Fruit fly (Drosophila melanogaster): ENCODE measurements around the gene CG17801.

The CG17801 gene

dm6 chr3R:17807035-17807606 is at the start of gene CG17801:
Gene CG17801, minus strand, starts transcription at chr3R:17807085.
- TF ChIP-seq CG10348 (GFP tag; IDR thresholded peaks at IDR 0.05) (no peak), D1 (tag; optimal IDR thresholded peaks at IDR 0.05) (no peak), rn (GFP tag; IDR thresholded peaks at IDR 0.05) (no peak), Pif1B (GFP tag; optimal IDR thresholded peaks at IDR 0.05) (no peak), fd96Ca (GFP tag; IDR thresholded peaks at IDR 0.05) (no peak), Snoo (tag; optimal IDR thresholded peaks at IDR 0.05) (no peak), CG17806 (tag; optimal IDR thresholded peaks at IDR 0.05) (no peak), CG15710 (tag; optimal IDR thresholded peaks at IDR 0.05) (no peak), CG34367 (tag; optimal IDR thresholded peaks at IDR 0.05) (no peak), EcR (GFP tag; optimal IDR thresholded peaks at IDR 0.05) (no peak), CG9948 (tag; optimal IDR thresholded peaks at IDR 0.05) (no peak), CG32121 (GFP tag; IDR thresholded peaks at IDR 0.05) (no peak), CG4496 (GFP tag; IDR thresholded peaks at IDR 0.05) (no peak), CG8301 (tag; optimal IDR thresholded peaks at IDR 0.05) (no peak), CG14655 (GFP tag; optimal IDR thresholded peaks at IDR 0.05) (no peak)

- no peak for TF ChIP-seq gl (tag; optimal IDR thresholded peaks at IDR 0.05)
- TF ChIP-seq Snoo (tag; optimal IDR thresholded peaks at IDR 0.05): no peak
- no peak for TF ChIP-seq CG17806 (tag; optimal IDR thresholded peaks at IDR 0.05)
- TF ChIP-seq CG8159 (tag; optimal IDR thresholded peaks at IDR 0.05): peak; percentile 43
- peak; percentile 9 for TF ChIP-seq CG15710 (tag; optimal IDR thresholded peaks at IDR 0.05)
Observed at dm6 chr3R:17849178-17849577, 42.3 kb upstream of the CG17801 start.

dm6 chr3R:17846966-17847365 is 40.1 kb upstream of the CG17801 start:
- TF ChIP-seq CG10348 (GFP tag; IDR thresholded peaks at IDR 0.05) (no peak), rn (GFP tag; IDR thresholded peaks at IDR 0.05) (no peak), Snoo (tag; optimal IDR thresholded peaks at IDR 0.05) (no peak), gl (tag; optimal IDR thresholded peaks at IDR 0.05) (no peak), CG34367 (tag; optimal IDR thresholded peaks at IDR 0.05) (no peak), CG32121 (GFP tag; IDR thresholded peaks at IDR 0.05) (no peak), CG4496 (GFP tag; IDR thresholded peaks at IDR 0.05) (no peak), CG9948 (tag; optimal IDR thresholded peaks at IDR 0.05) (no peak)

- TF ChIP-seq Ets98B (GFP tag; IDR thresholded peaks at IDR 0.05) (no peak), CG14655 (GFP tag; optimal IDR thresholded peaks at IDR 0.05) (no peak), CG12605 (GFP tag; IDR thresholded peaks at IDR 0.05) (no peak), fd96Ca (GFP tag; IDR thresholded peaks at IDR 0.05) (no peak), Pif1B (GFP tag; optimal IDR thresholded peaks at IDR 0.05) (no peak), CG10348 (GFP tag; IDR thresholded peaks at IDR 0.05) (no peak), CG8159 (tag; optimal IDR thresholded peaks at IDR 0.05) (no peak), CG34367 (tag; optimal IDR thresholded peaks at IDR 0.05) (no peak), Snoo (tag; optimal IDR thresholded peaks at IDR 0.05) (no peak), D1 (tag; optimal IDR thresholded peaks at IDR 0.05) (no peak), CG9948 (tag; optimal IDR thresholded peaks at IDR 0.05) (no peak), Pif1A (GFP tag; optimal IDR thresholded peaks at IDR 0.05) (no peak), EcR (GFP tag; optimal IDR thresholded peaks at IDR 0.05) (no peak), CG8301 (tag; optimal IDR thresholded peaks at IDR 0.05) (no peak)
Observed at dm6 chr3R:17830528-17830927, 23.6 kb upstream of the CG17801 start.

- no peak for TF ChIP-seq EcR (GFP tag; optimal IDR thresholded peaks at IDR 0.05)
Observed at dm6 chr3R:17828653-17829052, 21.8 kb upstream of the CG17801 start.

dm6 chr3R:17827038-17827616 is 20.2 kb upstream of the CG17801 start:
- TF ChIP-seq CG14655 (GFP tag; optimal IDR thresholded peaks at IDR 0.05) (no peak), EcR (GFP tag; optimal IDR thresholded peaks at IDR 0.05) (no peak), Pif1A (GFP tag; optimal IDR thresholded peaks at IDR 0.05) (no peak), CG32121 (GFP tag; IDR thresholded peaks at IDR 0.05) (no peak), CG34367 (tag; optimal IDR thresholded peaks at IDR 0.05) (no peak)

dm6 chr3R:17825806-17826583 is 19.1 kb upstream of the CG17801 start:
- TF ChIP-seq Ets98B (GFP tag; IDR thresholded peaks at IDR 0.05) (no peak), CG15710 (tag; optimal IDR thresholded peaks at IDR 0.05) (peak; percentile 52), D1 (tag; optimal IDR thresholded peaks at IDR 0.05) (no peak), CG4496 (GFP tag; IDR thresholded peaks at IDR 0.05) (no peak), Pif1A (GFP tag; optimal IDR thresholded peaks at IDR 0.05) (peak; percentile 35), CG9948 (tag; optimal IDR thresholded peaks at IDR 0.05) (peak; percentile 33), CG14655 (GFP tag; optimal IDR thresholded peaks at IDR 0.05) (peak; percentile 21), CG34367 (tag; optimal IDR thresholded peaks at IDR 0.05) (peak; percentile 10), CG17806 (tag; optimal IDR thresholded peaks at IDR 0.05) (peak; percentile 73), Pif1B (GFP tag; optimal IDR thresholded peaks at IDR 0.05) (peak; percentile 31), CG8159 (tag; optimal IDR thresholded peaks at IDR 0.05) (peak; percentile 62), Snoo (tag; optimal IDR thresholded peaks at IDR 0.05) (peak; percentile 52), fd96Ca (GFP tag; IDR thresholded peaks at IDR 0.05) (no peak), rn (GFP tag; IDR thresholded peaks at IDR 0.05) (no peak)

Measured in whole organism, pupa.